Fruit fly (Drosophila melanogaster): ENCODE data around the gene CG17193.
A peak's percentile ranks its signal among the peaks of the same experiment; 100 is the strongest.

Gene CG17193

dm6 chr3R:20058960-20059359 is 3.1 kb upstream of the CG17193 start:
- TF ChIP-seq CG14710 (tag; optimal IDR thresholded peaks at IDR 0.05) (no peak), CG7745 (tag; optimal IDR thresholded peaks at IDR 0.05) (no peak), sisA (GFP tag; IDR thresholded peaks at IDR 0.05) (no peak), Dp (GFP tag; optimal IDR thresholded peaks at IDR 0.05) (peak; percentile 6), CG7372 (GFP tag; IDR thresholded peaks at IDR 0.05) (no peak), CG13287 (GFP tag; IDR thresholded peaks at IDR 0.05; ENCODE audit: partially characterized antibody) (no peak; the same call in 1 of the 2 replicates), CG2889 (GFP tag; IDR thresholded peaks at IDR 0.05) (no peak), CG30020 (tag; optimal IDR thresholded peaks at IDR 0.05) (no peak), HLH3B (GFP tag; IDR thresholded peaks at IDR 0.05) (no peak), vvl (GFP tag; IDR thresholded peaks at IDR 0.05) (no peak), sug (tag; optimal IDR thresholded peaks at IDR 0.05) (no peak), CG33557 (GFP tag; optimal IDR thresholded peaks at IDR 0.05) (no peak), CG3995 (GFP tag; optimal IDR thresholded peaks at IDR 0.05) (peak; percentile 39), CG6689 (GFP tag; IDR thresholded peaks at IDR 0.05) (no peak), CG7987 (GFP tag; optimal IDR thresholded peaks at IDR 0.05) (no peak), pum (GFP tag; optimal IDR thresholded peaks at IDR 0.05) (no peak), jigr1 (GFP tag; IDR thresholded peaks at IDR 0.05) (no peak), CG16813 (GFP tag; IDR thresholded peaks at IDR 0.05; ENCODE audit: partially characterized antibody) (peak; percentile 35; the same call in 2 of the 3 replicates), CG14050 (GFP tag; IDR thresholded peaks at IDR 0.05) (no peak), Xrp1 (GFP tag; IDR thresholded peaks at IDR 0.05) (no peak), bigmax (GFP tag; optimal IDR thresholded peaks at IDR 0.05) (no peak), gt (GFP tag; IDR thresholded peaks at IDR 0.05) (no peak), lab (GFP tag; optimal IDR thresholded peaks at IDR 0.05) (no peak), CG32772 (GFP tag; IDR thresholded peaks at IDR 0.05) (no peak), CG9817 (tag; optimal IDR thresholded peaks at IDR 0.05) (no peak), CG6791 (GFP tag; IDR thresholded peaks at IDR 0.05; ENCODE audit: partially characterized antibody) (peak; percentile 70; the same call in 2 of the 3 replicates), ro (GFP tag; IDR thresholded peaks at IDR 0.05) (no peak), CG31365 (tag; optimal IDR thresholded peaks at IDR 0.05) (no peak), Elba2 (GFP tag; optimal IDR thresholded peaks at IDR 0.05) (no peak), CG18764 (GFP tag; optimal IDR thresholded peaks at IDR 0.05) (no peak), CG18262 (tag; optimal IDR thresholded peaks at IDR 0.05) (no peak), CG4617 (GFP tag; optimal IDR thresholded peaks at IDR 0.05; ENCODE audit: borderline replicate concordance) (no peak), CG16815 (GFP tag; optimal IDR thresholded peaks at IDR 0.05) (no peak), CG1602 (GFP tag; optimal IDR thresholded peaks at IDR 0.05) (no peak), caup (GFP tag; optimal IDR thresholded peaks at IDR 0.05; ENCODE audit: severe bottlenecking) (no peak), Fer2 (tag; optimal IDR thresholded peaks at IDR 0.05) (no peak), unpg (GFP tag; optimal IDR thresholded peaks at IDR 0.05) (no peak), ttk (GFP tag; IDR thresholded peaks at IDR 0.05) (no peak), sim (GFP tag; IDR thresholded peaks at IDR 0.05) (no peak), shn (GFP tag; optimal IDR thresholded peaks at IDR 0.05) (no peak), br (optimal IDR thresholded peaks at IDR 0.05) (no peak), CG4328 (GFP tag; optimal IDR thresholded peaks at IDR 0.05) (no peak), ssp (GFP tag; IDR thresholded peaks at IDR 0.05) (0 out of 2 replicates have a peak, but pooled peaks have one; percentile 8), dmrt99B (tag; optimal IDR thresholded peaks at IDR 0.05) (no peak), CG7786 (GFP tag; optimal IDR thresholded peaks at IDR 0.05) (no peak), Mes4 (GFP tag; optimal IDR thresholded peaks at IDR 0.05) (no peak), CG10654 (GFP tag; optimal IDR thresholded peaks at IDR 0.05) (no peak), CTCF (GFP tag; optimal IDR thresholded peaks at IDR 0.05) (peak; percentile 94), CG9797 (GFP tag; optimal IDR thresholded peaks at IDR 0.05) (no peak), Mrtf (GFP tag; IDR thresholded peaks at IDR 0.05) (no peak), ATbp (GFP tag; optimal IDR thresholded peaks at IDR 0.05) (no peak), CG12071 (GFP tag; optimal IDR thresholded peaks at IDR 0.05) (no peak)

All from whole organism, embryonic.